Worm (Caenorhabditis elegans) whole organism, L4/young adult: Measurements from ENCODE around the gene E01G4.3.

Source experiments
- W03F9.2 ChIP-seq: fragments of 150-350 bp; optimal IDR thresholded peaks from 2 replicates; lab custom pipeline; 2014; ENCODE audit warnings: missing biosample characterization, missing genetic modification characterization
- dao-5 ChIP-seq: sonication (generic microtip); optimal IDR thresholded peaks from 2 replicates; lab custom pipeline; 2016; ENCODE audit warnings: missing genotype, missing genetic modification characterization, moderate library complexity, missing compliant biosample characterization
- him-1 ChIP-seq: sonication (generic microtip); optimal IDR thresholded peaks from 2 replicates; lab custom pipeline; 2016; ENCODE audit warnings: missing genotype, missing genetic modification reagents, missing genetic modification characterization, missing compliant biosample characterization

The E01G4.3 gene

ce11 chrII:13460592-13461395, 8.6 kb downstream of the E01G4.3 start, which contains the start of gene pqn-27:
TSS of gene pqn-27 (minus strand) at chrII:13460642.
- no peak for TF ChIP-seq him-1 (tag; lab: Kevin White, UChicago)
- TF ChIP-seq dao-5 = no peak
- TF ChIP-seq W03F9.2 (tag; lab: Kevin White, UChicago) = peak; percentile 64

ce11 chrII:13456622-13457021, 12.8 kb downstream of the E01G4.3 start:
- TF ChIP-seq dao-5 = no peak
- TF ChIP-seq him-1 (tag; lab: Kevin White, UChicago) = no peak
- TF ChIP-seq W03F9.2 (tag; lab: Kevin White, UChicago) = no peak

ce11 chrII:13454839-13455238, 14.6 kb downstream of the E01G4.3 start:
- TF ChIP-seq dao-5 (no peak), W03F9.2 (tag; lab: Kevin White, UChicago) (no peak), him-1 (tag; lab: Kevin White, UChicago) (no peak)

ce11 chrII:13451321-13451720, 18.1 kb downstream of the E01G4.3 start:
- no peak for TF ChIP-seq him-1 (tag; lab: Kevin White, UChicago)
- TF ChIP-seq dao-5 = no peak
- no peak for TF ChIP-seq W03F9.2 (tag; lab: Kevin White, UChicago)

- TF ChIP-seq dao-5 (no peak), W03F9.2 (tag; lab: Kevin White, UChicago) (peak; percentile 74)
Measured at ce11 chrII:13447668-13448067, 21.7 kb downstream of the E01G4.3 start.

- TF ChIP-seq W03F9.2 (tag; lab: Kevin White, UChicago) (no peak), dao-5 (no peak)
Measured at ce11 chrII:13447166-13447643, 22.2 kb downstream of the E01G4.3 start, which contains the start of gene tbc-14. TSS of gene tbc-14 (minus strand) at chrII:13447593.

ce11 chrII:13446597-13446996, 22.8 kb downstream of the E01G4.3 start:
- TF ChIP-seq him-1 (tag; lab: Kevin White, UChicago) (no peak), W03F9.2 (tag; lab: Kevin White, UChicago) (no peak), dao-5 (no peak)

ce11 chrII:13444307-13444706, 25.1 kb downstream of the E01G4.3 start:
- TF ChIP-seq W03F9.2 (tag; lab: Kevin White, UChicago) = no peak
- no peak for TF ChIP-seq him-1 (tag; lab: Kevin White, UChicago)
- TF ChIP-seq dao-5 = no peak

- TF ChIP-seq him-1 (tag; lab: Kevin White, UChicago) (no peak), W03F9.2 (tag; lab: Kevin White, UChicago) (no peak), dao-5 (no peak)
Measured at ce11 chrII:13436725-13437124, 32.7 kb downstream of the E01G4.3 start, which contains the start of gene Y48E1C.4. TSS of gene Y48E1C.4 (minus strand) at chrII:13436825.

ce11 chrII:13424242-13424641, 45.2 kb downstream of the E01G4.3 start, which contains the start of gene Y48E1C.2:
TSS of gene Y48E1C.2 (plus strand) at chrII:13424542.
- TF ChIP-seq dao-5 = no peak
- TF ChIP-seq him-1 (tag; lab: Kevin White, UChicago) = no peak
- TF ChIP-seq W03F9.2 (tag; lab: Kevin White, UChicago) = no peak

ce11 chrII:13417452-13418031, 51.9 kb downstream of the E01G4.3 start:
- no peak for TF ChIP-seq W03F9.2 (tag; lab: Kevin White, UChicago)
- TF ChIP-seq him-1 (tag; lab: Kevin White, UChicago) = no peak
- no peak for TF ChIP-seq dao-5

- no peak for TF ChIP-seq W03F9.2 (tag; lab: Kevin White, UChicago)
- no peak for TF ChIP-seq him-1 (tag; lab: Kevin White, UChicago)
- TF ChIP-seq dao-5 = no peak
Measured at ce11 chrII:13416552-13416951, 52.9 kb downstream of the E01G4.3 start.

- TF ChIP-seq dao-5 (no peak), him-1 (tag; lab: Kevin White, UChicago) (no peak), W03F9.2 (tag; lab: Kevin White, UChicago) (no peak)
Measured at ce11 chrII:13414554-13415057, 54.8 kb downstream of the E01G4.3 start, which contains the start of gene Y48E1C.1. TSS of gene Y48E1C.1 (plus strand) at chrII:13415007.

ce11 chrII:13414099-13414498, 55.3 kb downstream of the E01G4.3 start:
- TF ChIP-seq W03F9.2 (tag; lab: Kevin White, UChicago) (no peak), him-1 (tag; lab: Kevin White, UChicago) (no peak), dao-5 (no peak)
